Fruit fly (Drosophila melanogaster) whole organism, embryonic: Measurements from ENCODE around the gene CG15922.

ENCODE experiments used
- Abd-B ChIP-seq: fragments of 200-800 bp; sonication (Bioruptor generic); optimal IDR thresholded peaks from 2 replicates; lab custom pipeline; 2018; ENCODE audit warnings: missing biosample characterization, mild to moderate bottlenecking, missing genetic modification characterization, moderate library complexity
- B-H1 ChIP-seq: fragments of 200-800 bp; sonication (Bioruptor generic); IDR thresholded peaks from 3 replicates; pipeline ENCODE4 v1.3.6; 2022; ENCODE audit warnings: missing biosample characterization, missing genetic modification characterization
- Bteb2 ChIP-seq: fragments of 200-800 bp; sonication (Bioruptor generic); optimal IDR thresholded peaks from 2 replicates; lab custom pipeline; 2016; ENCODE audit warnings: missing biosample characterization, missing genetic modification characterization
- CG10209 ChIP-seq: fragments of 200-800 bp; sonication (Bioruptor generic); optimal IDR thresholded peaks from 3 replicates; lab custom pipeline; 2017; ENCODE audit warnings: missing biosample characterization, mild to moderate bottlenecking, missing genetic modification characterization, missing genetic modification reagents
- CG10431 ChIP-seq: fragments of 200-800 bp; sonication (Bioruptor generic); optimal IDR thresholded peaks from 3 replicates; lab custom pipeline; 2018; ENCODE audit warnings: missing biosample characterization, mild to moderate bottlenecking, missing genetic modification characterization
- CG10565 ChIP-seq: fragments of 200-800 bp; sonication (Bioruptor generic); optimal IDR thresholded peaks from 3 replicates; lab custom pipeline; 2016; ENCODE audit warnings: missing biosample characterization, mild to moderate bottlenecking, missing genetic modification characterization
- CG11247 ChIP-seq: fragments of 200-800 bp; sonication (Bioruptor generic); IDR thresholded peaks from 2 replicates; pipeline ENCODE4 v1.3.6; 2022; ENCODE audit warnings: missing biosample characterization, missing genetic modification characterization
- CG12659 ChIP-seq: fragments of 200-800 bp; sonication (Bioruptor generic); optimal IDR thresholded peaks from 3 replicates; lab custom pipeline; 2017; ENCODE audit warnings: mild to moderate bottlenecking, missing biosample characterization, missing genetic modification reagents, missing genetic modification characterization
- CG17359 ChIP-seq: fragments of 200-800 bp; sonication (Bioruptor generic); optimal IDR thresholded peaks from 3 replicates; lab custom pipeline; 2018; ENCODE audit warnings: missing biosample characterization, mild to moderate bottlenecking, missing genetic modification characterization, moderate library complexity
- CG2202 ChIP-seq: fragments of 200-800 bp; sonication (Bioruptor generic); optimal IDR thresholded peaks from 2 replicates; lab custom pipeline; 2018; ENCODE audit warnings: missing biosample characterization, mild to moderate bottlenecking, missing genetic modification characterization
- CG3407 ChIP-seq: fragments of 200-800 bp; sonication (Bioruptor generic); optimal IDR thresholded peaks from 2 replicates; lab custom pipeline; 2018; ENCODE audit warnings: missing biosample characterization, mild to moderate bottlenecking, missing genetic modification characterization
- CG34376 ChIP-seq: fragments of 200-800 bp; sonication (Bioruptor generic); optimal IDR thresholded peaks from 2 replicates; lab custom pipeline; 2018; ENCODE audit warnings: missing biosample characterization, mild to moderate bottlenecking, missing genetic modification characterization
- CG3838 ChIP-seq: fragments of 200-800 bp; sonication (Bioruptor generic); optimal IDR thresholded peaks from 3 replicates; lab custom pipeline; 2016; ENCODE audit warnings: missing biosample characterization, missing genetic modification characterization
- CG4282 ChIP-seq: fragments of 200-800 bp; sonication (Bioruptor generic); optimal IDR thresholded peaks from 2 replicates; lab custom pipeline; 2016; ENCODE audit warnings: missing biosample characterization, missing genetic modification characterization
- CG4820 ChIP-seq: fragments of 200-800 bp; sonication (Bioruptor generic); optimal IDR thresholded peaks from 3 replicates; lab custom pipeline; 2016; ENCODE audit warnings: missing biosample characterization, missing genetic modification characterization
- CG6791 ChIP-seq: fragments of 200-800 bp; sonication (Bioruptor generic); IDR thresholded peaks from 3 replicates; pipeline ENCODE4 v1.3.6; 2022; ENCODE audit warnings: missing biosample characterization, missing genetic modification characterization; ENCODE audit not compliant: partially characterized antibody
- CG7928 ChIP-seq: fragments of 200-800 bp; sonication (Bioruptor generic); optimal IDR thresholded peaks from 2 replicates; lab custom pipeline; 2017; ENCODE audit warnings: missing biosample characterization, mild to moderate bottlenecking, missing genetic modification characterization
- CG8765 ChIP-seq: fragments of 200-800 bp; sonication (Bioruptor generic); IDR thresholded peaks from 2 replicates; pipeline ENCODE4 v1.3.6; 2022; ENCODE audit warnings: missing biosample characterization, missing genetic modification characterization
- CHES-1-like ChIP-seq: fragments of 200-800 bp; sonication (Bioruptor generic); optimal IDR thresholded peaks from 2 replicates; lab custom pipeline; 2016; ENCODE audit warnings: missing biosample characterization, missing genetic modification characterization
- CoRest ChIP-seq: fragments of 200-800 bp; sonication (Bioruptor generic); optimal IDR thresholded peaks from 3 replicates; lab custom pipeline; 2018; ENCODE audit warnings: missing biosample characterization, mild to moderate bottlenecking, missing genetic modification characterization, moderate library complexity
- Dip2 ChIP-seq: fragments of 200-800 bp; sonication (Bioruptor generic); IDR thresholded peaks from 2 replicates; pipeline ENCODE4 v1.3.6; 2022; ENCODE audit warnings: missing biosample characterization, missing genetic modification characterization
- H15 ChIP-seq: fragments of 200-800 bp; sonication (Bioruptor generic); IDR thresholded peaks from 3 replicates; pipeline ENCODE4 v1.3.6; 2022; ENCODE audit warnings: missing biosample characterization, missing genetic modification characterization
- HLH3B ChIP-seq: fragments of 200-800 bp; sonication (Bioruptor generic); IDR thresholded peaks from 2 replicates; pipeline ENCODE4 v1.3.6; 2022; ENCODE audit warnings: missing biosample characterization, missing genetic modification characterization
- Hey ChIP-seq: fragments of 200-800 bp; sonication (Bioruptor generic); optimal IDR thresholded peaks from 3 replicates; lab custom pipeline; 2018; ENCODE audit warnings: missing biosample characterization, mild to moderate bottlenecking, missing genetic modification characterization
- HmgD ChIP-seq: fragments of 200-800 bp; sonication (Bioruptor generic); optimal IDR thresholded peaks from 3 replicates; lab custom pipeline; 2016; ENCODE audit warnings: missing biosample characterization, missing genetic modification characterization
- Hr39 ChIP-seq: fragments of >200 bp; optimal IDR thresholded peaks from 2 replicates; lab custom pipeline; 2017
- Jarid2 ChIP-seq: fragments of 200-800 bp; sonication (Bioruptor generic); optimal IDR thresholded peaks from 3 replicates; lab custom pipeline; 2017; ENCODE audit warnings: mild to moderate bottlenecking, missing biosample characterization, missing genetic modification reagents, missing genetic modification characterization
- Lhr ChIP-seq: fragments of 200-800 bp; sonication (Bioruptor generic); optimal IDR thresholded peaks from 3 replicates; lab custom pipeline; 2017; ENCODE audit warnings: mild to moderate bottlenecking, missing biosample characterization, missing genetic modification reagents, missing genetic modification characterization
- Mrtf ChIP-seq: fragments of 200-800 bp; sonication (Bioruptor generic); IDR thresholded peaks from 3 replicates; pipeline ENCODE4 v1.3.6; 2022; ENCODE audit warnings: missing biosample characterization, missing genetic modification characterization
- Oaz ChIP-seq: fragments of 200-800 bp; sonication (Bioruptor generic); IDR thresholded peaks from 2 replicates; pipeline ENCODE4 v1.3.6; 2022; ENCODE audit warnings: missing biosample characterization, missing genetic modification characterization
- Ptx1 ChIP-seq: fragments of 200-800 bp; sonication (Bioruptor generic); IDR thresholded peaks from 2 replicates; pipeline ENCODE4 v1.3.6; 2022; ENCODE audit warnings: missing biosample characterization, missing genetic modification characterization
- Sox102F ChIP-seq: fragments of 200-800 bp; sonication (Bioruptor generic); optimal IDR thresholded peaks from 2 replicates; lab custom pipeline; 2018; ENCODE audit warnings: missing biosample characterization, mild to moderate bottlenecking, missing genetic modification characterization, moderate library complexity
- Ssrp ChIP-seq: fragments of 200-800 bp; sonication (Bioruptor generic); optimal IDR thresholded peaks from 2 replicates; lab custom pipeline; 2018; ENCODE audit warnings: missing biosample characterization, mild to moderate bottlenecking, missing genetic modification characterization, moderate library complexity
- Trl ChIP-seq, 3 experiments: fragments of >200 bp in 2 of 3; fragments of 200-800 bp in 1 of 3; sonication (Bioruptor generic) in 1 of 3; optimal IDR thresholded peaks; 2 replicates in 1 of 3; 3 replicates in 2 of 3; lab custom pipeline; 2016 to 2017; ENCODE audit warnings: missing biosample characterization in 1 of 3, missing genetic modification characterization in 1 of 3
- az2 ChIP-seq: fragments of 200-800 bp; sonication (Bioruptor generic); optimal IDR thresholded peaks from 3 replicates; lab custom pipeline; 2016; ENCODE audit warnings: missing biosample characterization, missing genetic modification characterization
- cas ChIP-seq: fragments of 200-800 bp; sonication (Bioruptor generic); IDR thresholded peaks from 2 replicates; pipeline ENCODE4 v1.3.6; 2022; ENCODE audit warnings: missing biosample characterization, missing genetic modification characterization
- chinmo ChIP-seq: fragments of 200-800 bp; sonication (Bioruptor generic); IDR thresholded peaks from 4 replicates; pipeline ENCODE4 v1.3.6; 2022; ENCODE audit warnings: missing biosample characterization, missing genetic modification characterization; ENCODE audit not compliant: partially characterized antibody
- crp ChIP-seq, 2 experiments: fragments of 200-800 bp; sonication (Bioruptor generic); optimal IDR thresholded peaks; 2 replicates in 1 of 2; 3 replicates in 1 of 2; lab custom pipeline; 2017; ENCODE audit warnings: missing biosample characterization in 2 of 2, missing genetic modification characterization in 2 of 2, mild to moderate bottlenecking in 1 of 2, moderate library complexity in 1 of 2
- dimm ChIP-seq: fragments of 200-800 bp; sonication (Bioruptor generic); IDR thresholded peaks from 2 replicates; pipeline ENCODE4 v1.3.6; 2022; ENCODE audit warnings: missing biosample characterization, missing genetic modification characterization
- dm ChIP-seq: fragments of 200-800 bp; sonication (Bioruptor generic); optimal IDR thresholded peaks from 3 replicates; lab custom pipeline; 2016; ENCODE audit warnings: missing biosample characterization, missing genetic modification characterization
- hbn ChIP-seq: fragments of 200-800 bp; sonication (Bioruptor generic); IDR thresholded peaks from 2 replicates; pipeline ENCODE4 v1.3.6; 2022; ENCODE audit warnings: missing biosample characterization, missing genetic modification characterization; ENCODE audit not compliant: partially characterized antibody
- mam ChIP-seq: fragments of 200-800 bp; sonication (Bioruptor generic); optimal IDR thresholded peaks from 3 replicates; lab custom pipeline; 2016; ENCODE audit warnings: missing biosample characterization, missing genetic modification characterization
- mirr ChIP-seq: fragments of 200-800 bp; sonication (Bioruptor generic); optimal IDR thresholded peaks from 3 replicates; lab custom pipeline; 2018; ENCODE audit warnings: missing biosample characterization, mild to moderate bottlenecking, missing genetic modification characterization
- pnt ChIP-seq: fragments of 200-800 bp; sonication (Bioruptor generic); optimal IDR thresholded peaks from 3 replicates; lab custom pipeline; 2016; ENCODE audit warnings: missing biosample characterization, missing genetic modification characterization
- seq ChIP-seq: fragments of 200-800 bp; sonication (Bioruptor generic); IDR thresholded peaks from 2 replicates; pipeline ENCODE4 v1.3.6; 2022; ENCODE audit warnings: missing biosample characterization, missing genetic modification characterization
- shn ChIP-seq: fragments of 200-800 bp; sonication (Bioruptor generic); optimal IDR thresholded peaks from 3 replicates; lab custom pipeline; 2016; ENCODE audit warnings: missing biosample characterization, missing genetic modification characterization
- trem ChIP-seq: fragments of 200-800 bp; optimal IDR thresholded peaks from 3 replicates; lab custom pipeline; 2019; ENCODE audit warnings: missing biosample characterization, mild to moderate bottlenecking, missing genetic modification characterization, moderate library complexity
- trh ChIP-seq: fragments of 200-800 bp; sonication (Bioruptor generic); optimal IDR thresholded peaks from 2 replicates; lab custom pipeline; 2016; ENCODE audit warnings: missing biosample characterization, missing genetic modification characterization
- tx ChIP-seq: fragments of 200-800 bp; sonication (Bioruptor generic); optimal IDR thresholded peaks from 2 replicates; lab custom pipeline; 2016; ENCODE audit warnings: missing biosample characterization, missing genetic modification characterization
- usp ChIP-seq: fragments of >200 bp; optimal IDR thresholded peaks from 2 replicates; lab custom pipeline; 2017; ENCODE audit warnings: missing biosample characterization, missing genetic modification characterization

Gene CG15922

dm6 chr3R:20560019-20560667, at the start of gene CG15922 (continued):
- TF ChIP-seq CG34376 (GFP tag; lab: Kevin White, UChicago): peak; percentile 57
- TF ChIP-seq hbn: no peak
- TF ChIP-seq mam (GFP tag; lab: Kevin White, UChicago): peak; percentile 10
- TF ChIP-seq CG7928 (GFP tag; lab: Kevin White, UChicago): no peak
- TF ChIP-seq trem (tag; lab: Kevin White, UChicago): peak; percentile 8
- TF ChIP-seq HmgD (GFP tag; lab: Kevin White, UChicago): no peak
- no peak for TF ChIP-seq Hr39 (lab: Kevin White, UChicago)
- peak; percentile 31 for TF ChIP-seq Sox102F
- TF ChIP-seq CG4820 (GFP tag; lab: Kevin White, UChicago): no peak
- peak; percentile 41; the same call in 1 of the 2 replicates for TF ChIP-seq HLH3B (GFP tag; lab: Robert Waterston, UW)
- TF ChIP-seq pnt (GFP tag; lab: Kevin White, UChicago): no peak
- no peak for TF ChIP-seq CG6791 (GFP tag; lab: Robert Waterston, UW)
- TF ChIP-seq CG10431: no peak
- no peak for TF ChIP-seq CG10209 (GFP tag; lab: Kevin White, UChicago)
- no peak for TF ChIP-seq CG3407 (GFP tag; lab: Kevin White, UChicago)
- TF ChIP-seq CG2202 (tag; lab: Kevin White, UChicago): no peak
- TF ChIP-seq Oaz (GFP tag; lab: Robert Waterston, UW): no peak
- no peak for TF ChIP-seq CG3838 (GFP tag; lab: Kevin White, UChicago)
- no peak for TF ChIP-seq tx
- no peak for TF ChIP-seq CG8765
- no peak for TF ChIP-seq CG4282 (GFP tag; lab: Kevin White, UChicago)
- TF ChIP-seq H15: no peak
- TF ChIP-seq Trl (optimal IDR thresholded peaks at IDR 0.05; lab: Kevin White, UChicago): no peak
- TF ChIP-seq Trl (GFP tag; optimal IDR thresholded peaks at IDR 0.05; lab: Kevin White, UChicago): no peak
- no peak for TF ChIP-seq usp
- TF ChIP-seq CG12659: peak; percentile 13
- peak; percentile 33 for TF ChIP-seq CoRest (tag; lab: Kevin White, UChicago)
- TF ChIP-seq Hey (tag; lab: Kevin White, UChicago): no peak
- no peak for TF ChIP-seq shn (GFP tag; lab: Kevin White, UChicago)
- TF ChIP-seq Ptx1 (GFP tag; lab: Robert Waterston, UW): no peak
- no peak for TF ChIP-seq Mrtf (GFP tag; lab: Robert Waterston, UW)
- no peak for TF ChIP-seq crp (GFP tag; optimal IDR thresholded peaks at IDR 0.05; lab: Kevin White, UChicago)
- TF ChIP-seq cas (GFP tag; lab: Robert Waterston, UW): no peak
- TF ChIP-seq az2 (GFP tag; lab: Kevin White, UChicago): peak; percentile 30
- TF ChIP-seq dm (GFP tag; lab: Kevin White, UChicago): no peak
- TF ChIP-seq seq (GFP tag; lab: Robert Waterston, UW): no peak
- no peak for TF ChIP-seq Abd-B (GFP tag; lab: Kevin White, UChicago)
- no peak for TF ChIP-seq Dip2
- no peak for TF ChIP-seq dimm (GFP tag; lab: Robert Waterston, UW)
- no peak for TF ChIP-seq CHES-1-like (GFP tag; lab: Kevin White, UChicago)
- TF ChIP-seq mirr: no peak
- TF ChIP-seq Lhr (GFP tag; lab: Kevin White, UChicago): no peak
- TF ChIP-seq CG10565 (GFP tag; lab: Kevin White, UChicago): no peak
- no peak for TF ChIP-seq CG11247
- TF ChIP-seq B-H1 (GFP tag; lab: Robert Waterston, UW): peak; percentile 14; the same call in 1 of the 3 replicates
- TF ChIP-seq Jarid2 (GFP tag; lab: Kevin White, UChicago): no peak
- TF ChIP-seq trh (GFP tag; lab: Kevin White, UChicago): no peak
- peak; percentile 38 for TF ChIP-seq Ssrp (tag; lab: Kevin White, UChicago)
- no peak for TF ChIP-seq Bteb2 (GFP tag; lab: Kevin White, UChicago)
- no peak for TF ChIP-seq chinmo (GFP tag; lab: Robert Waterston, UW)
- peak; percentile 13 for TF ChIP-seq CG17359 (tag; lab: Kevin White, UChicago)
